Fruit fly (Drosophila melanogaster) whole organism, adult: ENCODE data around the gene CG14062.

Source experiments
- CG11617 ChIP-seq: fragments of 200-800 bp; sonication (Bioruptor generic); optimal IDR thresholded peaks from 2 replicates; lab custom pipeline; 2017; ENCODE audit warnings: mild to moderate bottlenecking, missing biosample characterization, missing genetic modification reagents, missing genetic modification characterization
- CG12768 ChIP-seq: fragments of 200-800 bp; sonication (Bioruptor generic); optimal IDR thresholded peaks from 2 replicates; lab custom pipeline; 2017; ENCODE audit warnings: missing biosample characterization, missing genetic modification characterization, mild to moderate bottlenecking, moderate library complexity, missing genetic modification reagents
- CG14711 ChIP-seq: fragments of 200-800 bp; sonication (Bioruptor generic); optimal IDR thresholded peaks from 2 replicates; lab custom pipeline; 2018; ENCODE audit warnings: missing biosample characterization, mild to moderate bottlenecking, missing genetic modification characterization, moderate library complexity
- CG1620 ChIP-seq: fragments of 200-800 bp; sonication (Bioruptor generic); optimal IDR thresholded peaks from 2 replicates; lab custom pipeline; 2016; ENCODE audit warnings: missing biosample characterization, missing genetic modification characterization
- CG33017 ChIP-seq: fragments of 200-800 bp; sonication (Bioruptor generic); optimal IDR thresholded peaks from 2 replicates; lab custom pipeline; 2018; ENCODE audit warnings: missing biosample characterization, mild to moderate bottlenecking, missing genetic modification characterization, moderate library complexity
- CG5204 ChIP-seq: fragments of 200-800 bp; sonication (Bioruptor generic); optimal IDR thresholded peaks from 2 replicates; lab custom pipeline; 2016; ENCODE audit warnings: missing biosample characterization, missing genetic modification characterization
- CG7045 ChIP-seq: fragments of 200-800 bp; sonication (Bioruptor generic); optimal IDR thresholded peaks from 2 replicates; lab custom pipeline; 2017; ENCODE audit warnings: missing biosample characterization, mild to moderate bottlenecking, missing genetic modification characterization
- CG7101 ChIP-seq: fragments of 200-800 bp; sonication (Bioruptor generic); optimal IDR thresholded peaks from 2 replicates; lab custom pipeline; 2018; ENCODE audit warnings: missing biosample characterization, mild to moderate bottlenecking, missing genetic modification characterization, moderate library complexity
- Clk ChIP-seq: fragments of 200-800 bp; sonication (Bioruptor generic); optimal IDR thresholded peaks from 2 replicates; lab custom pipeline; 2017; ENCODE audit warnings: missing biosample characterization, missing genetic modification characterization
- Crg-1 ChIP-seq: fragments of 200-800 bp; sonication (Bioruptor generic); optimal IDR thresholded peaks from 2 replicates; lab custom pipeline; 2016; ENCODE audit warnings: missing biosample characterization, missing genetic modification characterization
- Hr96 ChIP-seq: fragments of 200-800 bp; sonication (Bioruptor generic); optimal IDR thresholded peaks from 2 replicates; lab custom pipeline; 2016; ENCODE audit warnings: missing biosample characterization, missing genetic modification characterization
- Mnt ChIP-seq: fragments of 200-800 bp; sonication (Bioruptor generic); optimal IDR thresholded peaks from 2 replicates; lab custom pipeline; 2016; ENCODE audit warnings: missing biosample characterization, mild to moderate bottlenecking, missing genetic modification characterization
- bab1 ChIP-seq: fragments of 200-800 bp; sonication (Bioruptor generic); optimal IDR thresholded peaks from 3 replicates; lab custom pipeline; 2019; ENCODE audit warnings: missing biosample characterization, mild to moderate bottlenecking, missing genetic modification characterization, moderate library complexity
- cic ChIP-seq: fragments of 200-800 bp; sonication (Bioruptor generic); optimal IDR thresholded peaks from 2 replicates; lab custom pipeline; 2017; ENCODE audit warnings: missing biosample characterization, mild to moderate bottlenecking, missing genetic modification characterization, moderate library complexity
- cnc ChIP-seq, 2 experiments: fragments of >200 bp; optimal IDR thresholded peaks; 2 replicates each; lab custom pipeline; 2017
- kay ChIP-seq: fragments of 200-800 bp; sonication (Bioruptor generic); peaks from one replicate; lab custom pipeline; 2016; ENCODE audit warnings: missing biosample characterization, missing genetic modification characterization, borderline replicate concordance
- ovo ChIP-seq: fragments of 200-800 bp; sonication (Bioruptor generic); optimal IDR thresholded peaks from 2 replicates; lab custom pipeline; 2016; ENCODE audit warnings: missing biosample characterization, missing genetic modification characterization
- pad ChIP-seq: fragments of 200-800 bp; sonication (Bioruptor generic); optimal IDR thresholded peaks from 3 replicates; lab custom pipeline; 2017; ENCODE audit warnings: missing biosample characterization, missing genetic modification characterization, mild to moderate bottlenecking, moderate library complexity, missing genetic modification reagents
- tj ChIP-seq: fragments of 200-800 bp; sonication (Bioruptor generic); optimal IDR thresholded peaks from 3 replicates; lab custom pipeline; 2017; ENCODE audit warnings: missing biosample characterization, mild to moderate bottlenecking, missing genetic modification characterization, moderate library complexity
- toe ChIP-seq: fragments of 200-800 bp; sonication (Bioruptor generic); optimal IDR thresholded peaks from 2 replicates; lab custom pipeline; 2016; ENCODE audit warnings: missing biosample characterization, missing genetic modification characterization

The CG14062 gene

DNA sequence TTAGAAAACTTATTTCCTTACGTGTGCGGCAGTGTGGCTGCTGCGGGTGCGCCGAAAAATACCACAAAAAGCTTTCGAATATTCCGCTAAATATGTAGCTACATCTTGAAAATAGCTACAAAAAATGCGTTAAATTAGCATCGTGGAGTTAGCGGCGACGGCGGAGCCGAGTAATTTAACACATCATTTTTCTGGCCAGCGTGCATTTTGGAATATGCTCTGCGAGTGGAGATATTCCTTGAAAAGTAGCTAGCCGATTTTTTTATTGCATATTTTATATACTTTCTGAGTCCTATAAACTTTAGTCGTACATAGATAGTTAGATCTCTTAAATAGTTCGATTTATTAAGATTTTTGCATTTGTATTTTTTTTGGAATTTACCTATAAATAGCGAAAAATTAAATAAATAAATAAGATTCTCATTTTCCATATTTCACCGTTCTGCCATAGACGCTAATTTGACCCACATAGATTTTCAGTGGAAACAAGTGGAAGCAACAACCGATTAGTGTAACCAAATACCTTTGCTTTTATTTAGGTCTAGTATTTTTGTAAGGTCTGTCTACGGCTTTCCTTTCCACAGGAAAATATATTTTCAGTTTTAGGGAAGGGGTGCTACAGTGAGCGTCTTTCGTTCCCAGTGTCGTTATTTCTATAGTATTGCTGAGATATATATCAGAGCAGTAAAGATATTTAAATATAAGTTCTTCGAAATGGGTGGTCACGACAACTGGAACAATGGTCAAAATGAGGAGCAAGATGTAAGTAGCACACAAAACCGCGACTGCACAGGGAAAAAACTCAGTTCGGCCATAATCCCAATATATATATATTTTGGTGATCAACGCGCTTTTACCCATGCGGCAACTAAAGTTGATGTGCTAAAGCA lies 43.2 kb downstream of the CG14062 start, which contains the start of the genes Noa36 and Hrb98DE:
TSS of gene Noa36 (minus strand) at position 51 of the 890 bp plus-strand sequence.
TSS of gene Hrb98DE (plus strand) at position 597 of the 890 bp plus-strand sequence.
- TF ChIP-seq CG1620 (GFP tag; lab: Kevin White, UChicago) (peak; percentile 22), toe (GFP tag; lab: Kevin White, UChicago) (peak; percentile 65), CG12768 (GFP tag; lab: Kevin White, UChicago) (peak; percentile 8), ovo (GFP tag; lab: Kevin White, UChicago) (no peak), CG7101 (peak; percentile 36), tj (no peak), Hr96 (GFP tag; lab: Kevin White, UChicago) (peak; percentile 40), CG14711 (tag; lab: Kevin White, UChicago) (no peak)

DNA sequence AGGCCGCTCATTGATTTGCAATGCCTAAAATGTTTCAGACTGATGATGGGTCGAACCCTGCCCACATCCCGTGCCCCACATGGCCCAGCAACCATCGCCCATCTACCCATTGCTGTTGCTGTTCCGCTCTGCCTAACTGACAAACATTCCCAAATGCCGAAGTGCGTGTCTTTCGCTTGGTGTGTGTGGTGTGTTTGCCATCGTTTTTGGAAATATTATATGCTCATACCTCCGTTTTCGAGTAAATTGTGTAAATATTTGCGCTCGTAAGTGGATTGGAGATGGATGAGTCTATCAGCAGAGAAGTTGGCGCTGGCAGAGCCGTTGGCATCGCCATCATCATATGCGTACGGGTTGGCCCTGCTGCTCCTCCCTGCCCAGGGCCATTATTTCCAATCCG lies 45.2 kb downstream of the CG14062 start:
- no peak for TF ChIP-seq toe (GFP tag; lab: Kevin White, UChicago)
- TF ChIP-seq tj, result no peak
- no peak for TF ChIP-seq CG1620 (GFP tag; lab: Kevin White, UChicago)
- no peak for TF ChIP-seq CG7101
- no peak for TF ChIP-seq kay (GFP tag; lab: Kevin White, UChicago)
- no peak for TF ChIP-seq Mnt (GFP tag; lab: Kevin White, UChicago)
- no peak for TF ChIP-seq CG11617
- TF ChIP-seq Crg-1, result no peak
- TF ChIP-seq pad, result no peak
- TF ChIP-seq CG33017 (tag; lab: Kevin White, UChicago), result no peak
- no peak for TF ChIP-seq CG5204 (GFP tag; lab: Kevin White, UChicago)
- TF ChIP-seq cnc (optimal IDR thresholded peaks at IDR 0.05; lab: Kevin White, UChicago), result no peak
- TF ChIP-seq Hr96 (GFP tag; lab: Kevin White, UChicago), result no peak
- TF ChIP-seq CG12768 (GFP tag; lab: Kevin White, UChicago), result no peak
- no peak for TF ChIP-seq cic (GFP tag; lab: Kevin White, UChicago)
- TF ChIP-seq CG7045, result no peak
- TF ChIP-seq ovo (GFP tag; lab: Kevin White, UChicago), result no peak
- TF ChIP-seq Clk (GFP tag; lab: Kevin White, UChicago), result no peak
- no peak for TF ChIP-seq bab1 (GFP tag; lab: Kevin White, UChicago)

DNA sequence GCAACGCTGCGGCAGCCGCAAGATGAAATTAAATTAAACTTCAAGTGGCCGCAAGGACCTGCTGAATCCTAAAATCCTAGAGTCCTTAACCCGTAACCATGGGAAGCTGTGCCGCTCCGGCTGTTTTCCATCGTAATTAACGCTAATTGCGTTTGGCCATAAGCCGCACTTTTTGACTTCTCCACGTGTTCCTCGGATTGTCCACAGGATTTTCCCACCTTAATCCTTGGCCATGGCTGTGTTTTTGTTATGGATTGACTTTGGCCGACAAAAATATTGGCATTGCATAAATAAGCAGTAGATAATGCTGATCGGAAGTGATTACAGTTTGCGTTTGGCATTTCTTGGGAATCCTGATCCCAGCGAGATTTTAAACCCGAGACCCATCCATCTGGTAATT lies 46.3 kb downstream of the CG14062 start:
- no peak for TF ChIP-seq cic (GFP tag; lab: Kevin White, UChicago)
- TF ChIP-seq CG14711 (tag; lab: Kevin White, UChicago), result no peak
- TF ChIP-seq Mnt (GFP tag; lab: Kevin White, UChicago), result no peak
- TF ChIP-seq pad, result no peak
- no peak for TF ChIP-seq toe (GFP tag; lab: Kevin White, UChicago)
- TF ChIP-seq CG12768 (GFP tag; lab: Kevin White, UChicago), result no peak
- TF ChIP-seq CG5204 (GFP tag; lab: Kevin White, UChicago), result no peak
- no peak for TF ChIP-seq CG7101
- no peak for TF ChIP-seq CG33017 (tag; lab: Kevin White, UChicago)
- TF ChIP-seq Clk (GFP tag; lab: Kevin White, UChicago), result no peak
- no peak for TF ChIP-seq CG7045
- no peak for TF ChIP-seq tj

DNA sequence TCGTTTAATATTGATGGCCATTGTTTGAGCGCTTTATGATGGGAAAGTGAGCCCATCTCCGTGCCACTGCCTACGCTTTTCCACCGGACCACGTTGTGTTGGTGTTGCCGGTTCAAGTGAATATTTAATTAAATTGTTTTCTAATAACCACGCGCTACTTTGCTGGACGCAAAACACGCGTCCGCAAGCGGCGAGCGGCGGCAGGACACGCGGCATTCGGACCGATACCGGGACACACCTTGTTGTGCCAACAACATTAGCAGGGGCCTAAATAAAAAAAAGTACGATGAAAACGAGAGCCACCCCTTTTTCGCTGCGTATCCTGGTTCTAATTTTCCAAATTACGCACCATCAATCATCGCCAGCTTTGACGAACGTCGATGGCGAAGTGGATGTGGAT lies 46.8 kb downstream of the CG14062 start:
- TF ChIP-seq CG7045, result no peak
- TF ChIP-seq cic (GFP tag; lab: Kevin White, UChicago), result no peak
- TF ChIP-seq Clk (GFP tag; lab: Kevin White, UChicago), result no peak
- no peak for TF ChIP-seq Crg-1
- TF ChIP-seq CG7101, result no peak
- TF ChIP-seq pad, result no peak
- no peak for TF ChIP-seq CG1620 (GFP tag; lab: Kevin White, UChicago)
- TF ChIP-seq CG11617, result no peak
- TF ChIP-seq tj, result no peak
- TF ChIP-seq kay (GFP tag; lab: Kevin White, UChicago), result no peak
- TF ChIP-seq CG5204 (GFP tag; lab: Kevin White, UChicago), result no peak
- no peak for TF ChIP-seq CG33017 (tag; lab: Kevin White, UChicago)
- TF ChIP-seq CG12768 (GFP tag; lab: Kevin White, UChicago), result no peak
- TF ChIP-seq cnc (optimal IDR thresholded peaks at IDR 0.05; lab: Kevin White, UChicago), result no peak
- no peak for TF ChIP-seq toe (GFP tag; lab: Kevin White, UChicago)
- TF ChIP-seq Hr96 (GFP tag; lab: Kevin White, UChicago), result no peak
- TF ChIP-seq ovo (GFP tag; lab: Kevin White, UChicago), result no peak

DNA sequence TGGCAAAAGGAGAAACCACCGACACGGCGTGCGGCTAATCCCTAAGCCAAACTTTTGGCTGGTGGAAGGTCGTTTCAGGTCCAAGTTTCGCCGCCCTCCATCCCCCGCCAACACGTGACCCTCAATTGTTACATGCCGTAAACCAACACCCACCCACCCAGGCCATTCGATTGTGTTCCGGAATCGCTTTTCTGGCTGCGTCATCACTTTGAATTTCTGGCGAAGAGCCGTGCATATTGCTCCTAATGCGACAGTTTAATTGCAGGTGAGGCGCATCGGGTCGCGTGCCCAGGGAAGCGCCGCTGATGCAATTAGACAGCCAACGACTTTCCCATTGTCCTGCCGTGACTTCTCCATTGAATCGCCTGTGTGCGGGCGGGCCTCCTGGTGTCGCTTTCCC lies 47.8 kb downstream of the CG14062 start:
- TF ChIP-seq Hr96 (GFP tag; lab: Kevin White, UChicago) (no peak), cnc (optimal IDR thresholded peaks at IDR 0.05; lab: Kevin White, UChicago) (no peak), CG7045 (no peak), CG7101 (no peak), pad (no peak), cic (GFP tag; lab: Kevin White, UChicago) (no peak), CG11617 (no peak), CG14711 (tag; lab: Kevin White, UChicago) (no peak), Clk (GFP tag; lab: Kevin White, UChicago) (no peak), tj (no peak), bab1 (GFP tag; lab: Kevin White, UChicago) (no peak), toe (GFP tag; lab: Kevin White, UChicago) (no peak), CG5204 (GFP tag; lab: Kevin White, UChicago) (no peak), CG1620 (GFP tag; lab: Kevin White, UChicago) (no peak), Mnt (GFP tag; lab: Kevin White, UChicago) (no peak), ovo (GFP tag; lab: Kevin White, UChicago) (no peak), kay (GFP tag; lab: Kevin White, UChicago) (no peak)
